Worm (Caenorhabditis elegans): ENCODE measurements around the gene agt-1.

The agt-1 gene

DNA sequence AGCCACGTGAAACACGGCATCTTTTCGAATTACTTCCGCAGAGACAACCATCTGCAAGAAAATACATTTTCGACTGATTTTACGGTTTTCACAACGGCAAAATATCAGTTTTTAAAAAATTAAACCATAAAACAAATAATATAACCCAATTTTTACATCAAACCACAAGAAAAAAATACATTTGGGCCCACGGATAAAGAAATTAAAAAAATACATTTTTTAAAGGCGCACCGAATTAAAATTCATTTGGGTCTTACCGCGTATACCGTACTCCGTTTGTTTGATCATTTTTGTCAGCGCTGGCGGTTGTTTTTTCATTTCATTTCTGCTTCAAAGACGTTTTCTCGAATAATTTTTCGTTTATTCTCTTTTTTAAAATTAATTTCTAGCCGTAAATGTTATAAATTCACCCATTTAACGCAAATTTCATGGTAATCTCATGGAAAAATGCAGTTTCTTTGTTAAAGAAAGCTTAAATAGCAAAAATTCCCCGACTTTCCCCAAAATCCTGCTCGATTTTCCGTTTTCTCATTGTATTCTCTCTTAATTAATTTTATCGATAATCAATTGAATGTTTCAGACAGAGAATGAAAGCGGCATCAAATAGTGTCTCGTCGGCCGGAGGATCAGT is 16.0 kb downstream of the agt-1 start, which contains the start of the genes rec-8 and mex-5 (continued):
- TF ChIP-seq pbrm-1 (GFP tag; IDR thresholded peaks at IDR 0.05): no peak; the same call in 1 of the 2 replicates
- TF ChIP-seq hmg-20 (GFP tag; IDR thresholded peaks at IDR 0.05): no peak
- TF ChIP-seq akir-1 (GFP tag; optimal IDR thresholded peaks at IDR 0.05): no peak
- TF ChIP-seq sdz-38 (tag; optimal IDR thresholded peaks at IDR 0.05): no peak
- TF ChIP-seq B0261.1 (tag; optimal IDR thresholded peaks at IDR 0.05): no peak
- TF ChIP-seq cebp-1 (GFP tag; IDR thresholded peaks at IDR 0.05): no peak
- TF ChIP-seq cebp-1 (tag; optimal IDR thresholded peaks at IDR 0.05): no peak
- TF ChIP-seq ztf-3 (GFP tag; optimal IDR thresholded peaks at IDR 0.05): no peak
- no peak for TF ChIP-seq lin-26 (GFP tag; IDR thresholded peaks at IDR 0.05)
- TF ChIP-seq tbp1 (GFP tag; optimal IDR thresholded peaks at IDR 0.05): peak; percentile 53
- peak; percentile 40; the same call in 1 of the 2 replicates for TF ChIP-seq mcd-1 (GFP tag; IDR thresholded peaks at IDR 0.05)
- peak in 2 of 3 experiments; percentile 55 to 84 for TF ChIP-seq lin-35 (GFP tag; optimal IDR thresholded peaks at IDR 0.05)
- TF ChIP-seq dox-1 (GFP tag; IDR thresholded peaks at IDR 0.05): peak; percentile 57; the same call in 1 of the 2 replicates
- TF ChIP-seq lag-1 (GFP tag; IDR thresholded peaks at IDR 0.05): no peak
- no peak for TF ChIP-seq dpff-1 (tag; optimal IDR thresholded peaks at IDR 0.05)
- no peak for TF ChIP-seq let-607 (tag; optimal IDR thresholded peaks at IDR 0.05)
- TF ChIP-seq cebp-2 (GFP tag; IDR thresholded peaks at IDR 0.05): no peak
- TF ChIP-seq ceh-40 (GFP tag; IDR thresholded peaks at IDR 0.05): no peak
- no peak for TF ChIP-seq F55B11.4 (tag; optimal IDR thresholded peaks at IDR 0.05; ENCODE audit: borderline replicate concordance, insufficient read depth)
- TF ChIP-seq snpc-1.3 (tag; optimal IDR thresholded peaks at IDR 0.05; ENCODE audit: insufficient read depth): peak; percentile 90
- TF ChIP-seq T07F8.4 (tag; optimal IDR thresholded peaks at IDR 0.05): no peak
- TF ChIP-seq tbx-9 (tag; optimal IDR thresholded peaks at IDR 0.05; ENCODE audit: borderline replicate concordance): no peak
- peak; percentile 2 for TF ChIP-seq him-1 (tag; optimal IDR thresholded peaks at IDR 0.05)
- TF ChIP-seq pha-4 (tag; optimal IDR thresholded peaks at IDR 0.05): no peak
- TF ChIP-seq mes-4 (tag; optimal IDR thresholded peaks at IDR 0.05): no peak
- no peak for TF ChIP-seq F57C9.4 (tag; optimal IDR thresholded peaks at IDR 0.05)
- TF ChIP-seq nhr-120 (GFP tag; IDR thresholded peaks at IDR 0.05): no peak
- peak; percentile 98 for TF ChIP-seq efl-1 (GFP tag; optimal IDR thresholded peaks at IDR 0.05)
- no peak for TF ChIP-seq nfyb-1 (GFP tag; IDR thresholded peaks at IDR 0.05)
- peak; percentile 7; the same call in 1 of the 2 replicates for TF ChIP-seq lir-1 (GFP tag; conservative IDR thresholded peaks at IDR 0.05)
- no peak for TF ChIP-seq bed-1 (GFP tag; IDR thresholded peaks at IDR 0.05)
- TF ChIP-seq ztf-28 (GFP tag; IDR thresholded peaks at IDR 0.05): no peak
- TF ChIP-seq aptf-2 (GFP tag; conservative IDR thresholded peaks at IDR 0.05): no peak
- no peak for TF ChIP-seq hlh-12 (tag; optimal IDR thresholded peaks at IDR 0.05)
- no peak for TF ChIP-seq sea-2 (GFP tag; IDR thresholded peaks at IDR 0.05)
- no peak for TF ChIP-seq Y79H2A.3 (GFP tag; conservative IDR thresholded peaks at IDR 0.05)
- no peak for TF ChIP-seq gei-17 (GFP tag; optimal IDR thresholded peaks at IDR 0.05)
- peak; percentile 64; the same call in 1 of the 2 replicates for TF ChIP-seq ekl-4 (GFP tag; IDR thresholded peaks at IDR 0.05)
- no peak for TF ChIP-seq T26A5.8 (tag; optimal IDR thresholded peaks at IDR 0.05)
- no peak for TF ChIP-seq zfh-2 (GFP tag; conservative IDR thresholded peaks at IDR 0.05)
- TF ChIP-seq lsl-1 (GFP tag; optimal IDR thresholded peaks at IDR 0.05): peak; percentile 97
- peak; percentile 28; the same call in 1 of the 2 replicates for TF ChIP-seq rcor-1 (GFP tag; IDR thresholded peaks at IDR 0.05)
- TF ChIP-seq unc-130 (GFP tag; optimal IDR thresholded peaks at IDR 0.05): peak; percentile 90
- no peak for TF ChIP-seq nhr-90 (tag; optimal IDR thresholded peaks at IDR 0.05)
- TF ChIP-seq die-1 (tag; optimal IDR thresholded peaks at IDR 0.05): no peak
- TF ChIP-seq F23B12.7 (tag; optimal IDR thresholded peaks at IDR 0.05; ENCODE audit: insufficient read depth): no peak
- TF ChIP-seq fkh-3 (tag; optimal IDR thresholded peaks at IDR 0.05): no peak
- TF ChIP-seq ccch-3 (GFP tag; optimal IDR thresholded peaks at IDR 0.05): no peak
